Fruit fly (Drosophila melanogaster): Measurements from ENCODE around the gene ras.

- TF ChIP-seq CG8478 (optimal IDR thresholded peaks at IDR 0.05) (no peak), pan (optimal IDR thresholded peaks at IDR 0.05) (no peak)
Observed at dm6 chrX:10774957-10775682, 30.8 kb downstream of the ras start.

Measured in whole organism.